Fruit fly (Drosophila melanogaster): ENCODE measurements around the gene SCOT.

SCOT gene

dm6 chr3L:1964599-1965143 lies 1.7 kb downstream of the SCOT start:
- TF ChIP-seq ttk (optimal IDR thresholded peaks at IDR 0.05) (no peak), h (optimal IDR thresholded peaks at IDR 0.05) (no peak), Myc (optimal IDR thresholded peaks at IDR 0.05) (no peak), insv (optimal IDR thresholded peaks at IDR 0.05) (no peak), Sin3A (optimal IDR thresholded peaks at IDR 0.05) (no peak), psq (optimal IDR thresholded peaks at IDR 0.05) (no peak)

- TF ChIP-seq h (optimal IDR thresholded peaks at IDR 0.05) (no peak), psq (optimal IDR thresholded peaks at IDR 0.05) (no peak), Myc (optimal IDR thresholded peaks at IDR 0.05) (no peak), Sin3A (optimal IDR thresholded peaks at IDR 0.05) (no peak)
Measured at dm6 chr3L:1967452-1968310, 4.7 kb downstream of the SCOT start.

dm6 chr3L:1968401-1968800 lies 5.5 kb downstream of the SCOT start:
- no peak for TF ChIP-seq insv (optimal IDR thresholded peaks at IDR 0.05)
- no peak for TF ChIP-seq Sin3A (optimal IDR thresholded peaks at IDR 0.05)
- no peak for TF ChIP-seq Myc (optimal IDR thresholded peaks at IDR 0.05)
- TF ChIP-seq ttk (optimal IDR thresholded peaks at IDR 0.05) = no peak
- TF ChIP-seq psq (optimal IDR thresholded peaks at IDR 0.05) = no peak
- TF ChIP-seq h (optimal IDR thresholded peaks at IDR 0.05) = no peak

- TF ChIP-seq psq (optimal IDR thresholded peaks at IDR 0.05) = no peak
Measured at dm6 chr3L:1968805-1969378, 5.9 kb downstream of the SCOT start.

- TF ChIP-seq insv (optimal IDR thresholded peaks at IDR 0.05) (no peak), h (optimal IDR thresholded peaks at IDR 0.05) (no peak), Myc (optimal IDR thresholded peaks at IDR 0.05) (no peak), ttk (optimal IDR thresholded peaks at IDR 0.05) (no peak), psq (optimal IDR thresholded peaks at IDR 0.05) (no peak), Sin3A (optimal IDR thresholded peaks at IDR 0.05) (no peak)
Measured at dm6 chr3L:1969539-1970337, 6.8 kb downstream of the SCOT start, which contains the start of gene CG1927. CG1927 (minus strand) TSS chr3L:1970079.

- TF ChIP-seq psq (optimal IDR thresholded peaks at IDR 0.05) (no peak), h (optimal IDR thresholded peaks at IDR 0.05) (no peak), Sin3A (optimal IDR thresholded peaks at IDR 0.05) (no peak), Myc (optimal IDR thresholded peaks at IDR 0.05) (no peak), ttk (optimal IDR thresholded peaks at IDR 0.05) (no peak), insv (optimal IDR thresholded peaks at IDR 0.05) (no peak)
Measured at dm6 chr3L:1971103-1971742, 8.3 kb downstream of the SCOT start, which contains the start of the genes CG11815 and acs. CG11815 (minus strand) TSS chr3L:1971200. acs (plus strand) TSS chr3L:1971638.

- TF ChIP-seq Sin3A (optimal IDR thresholded peaks at IDR 0.05) (no peak), Myc (optimal IDR thresholded peaks at IDR 0.05) (no peak), h (optimal IDR thresholded peaks at IDR 0.05) (no peak), insv (optimal IDR thresholded peaks at IDR 0.05) (no peak), ttk (optimal IDR thresholded peaks at IDR 0.05) (no peak), psq (optimal IDR thresholded peaks at IDR 0.05) (no peak)
Measured at dm6 chr3L:1976760-1977159, 13.8 kb downstream of the SCOT start.

dm6 chr3L:1985406-1985805 lies 22.5 kb downstream of the SCOT start:
- no peak for TF ChIP-seq Sin3A (optimal IDR thresholded peaks at IDR 0.05)
- no peak for TF ChIP-seq h (optimal IDR thresholded peaks at IDR 0.05)
- no peak for TF ChIP-seq insv (optimal IDR thresholded peaks at IDR 0.05)
- TF ChIP-seq ttk (optimal IDR thresholded peaks at IDR 0.05) = no peak

- TF ChIP-seq insv (optimal IDR thresholded peaks at IDR 0.05) (no peak), ttk (optimal IDR thresholded peaks at IDR 0.05) (no peak), Myc (optimal IDR thresholded peaks at IDR 0.05) (no peak), Sin3A (optimal IDR thresholded peaks at IDR 0.05) (no peak), psq (optimal IDR thresholded peaks at IDR 0.05) (no peak), h (optimal IDR thresholded peaks at IDR 0.05) (no peak)
Measured at dm6 chr3L:2004732-2005131, 41.8 kb downstream of the SCOT start.

dm6 chr3L:2005551-2005950 lies 42.6 kb downstream of the SCOT start, which contains the start of gene CG42841:
CG42841 (minus strand) TSS chr3L:2005651.
- no peak for TF ChIP-seq psq (optimal IDR thresholded peaks at IDR 0.05)
- no peak for TF ChIP-seq ttk (optimal IDR thresholded peaks at IDR 0.05)
- no peak for TF ChIP-seq Myc (optimal IDR thresholded peaks at IDR 0.05)
- no peak for TF ChIP-seq insv (optimal IDR thresholded peaks at IDR 0.05)
- no peak for TF ChIP-seq Sin3A (optimal IDR thresholded peaks at IDR 0.05)
- TF ChIP-seq h (optimal IDR thresholded peaks at IDR 0.05) = no peak
